Worm (Caenorhabditis elegans): ENCODE measurements around the gene cest-2.1.

DNA sequence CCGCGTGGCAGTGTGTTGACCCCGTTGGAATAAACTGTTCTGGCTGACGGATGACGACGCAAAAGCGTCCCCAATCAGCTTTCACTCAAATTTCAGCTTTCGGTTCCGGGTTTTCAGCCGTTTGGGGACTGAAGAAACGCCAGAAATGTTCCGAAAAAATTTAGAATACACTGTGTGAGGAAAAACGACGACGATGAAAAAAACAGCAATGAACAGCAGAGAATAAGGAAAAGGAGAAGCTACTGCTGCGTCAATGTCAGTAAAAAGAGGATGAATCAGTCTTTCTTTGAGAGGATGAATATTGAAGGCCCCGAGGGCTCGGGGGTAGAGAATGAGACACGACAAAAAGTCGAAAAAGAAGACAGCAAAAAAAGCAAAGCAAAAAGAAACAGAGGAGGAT is 42.4 kb downstream of the cest-2.1 start:
- no peak for TF ChIP-seq flt-1 (GFP tag; IDR thresholded peaks at IDR 0.05)
- no peak for TF ChIP-seq ztf-29 (GFP tag; IDR thresholded peaks at IDR 0.05)
- no peak for TF ChIP-seq ztf-23 (GFP tag; IDR thresholded peaks at IDR 0.05)
- no peak for TF ChIP-seq med-1 (GFP tag; optimal IDR thresholded peaks at IDR 0.05; ENCODE audit: insufficient read depth)
- no peak for TF ChIP-seq ref-1 (GFP tag; conservative IDR thresholded peaks at IDR 0.05)

Measured in whole organism, midembryonic.